Worm (Caenorhabditis elegans) whole organism, late embryonic: ENCODE data around the gene ser-1.

Source experiments
- C08G9.2 ChIP-seq: sonication (generic microtip); optimal IDR thresholded peaks from 2 replicates; lab custom pipeline; 2016; ENCODE audit warnings: mild to moderate bottlenecking, missing genetic modification characterization, moderate library complexity, missing compliant biosample characterization
- odd-2 ChIP-seq: sonication (generic microtip); optimal IDR thresholded peaks from 2 replicates; lab custom pipeline; 2017; ENCODE audit warnings: antibody characterized with exemption, mild to moderate bottlenecking, missing genetic modification characterization, missing compliant biosample characterization
- unc-86 ChIP-seq: sonication (generic microtip); optimal IDR thresholded peaks from 2 replicates; lab custom pipeline; 2016; ENCODE audit warnings: missing genetic modification characterization, missing compliant biosample characterization

ce11 chrX:16631847-16632246 lies 52.3 kb downstream of the ser-1 start:
- TF ChIP-seq unc-86 (tag; lab: Kevin White, UChicago) (no peak), C08G9.2 (tag; lab: Kevin White, UChicago) (no peak), odd-2 (no peak)
